Fruit fly (Drosophila melanogaster): ENCODE data around the gene RpL9.

RpL9 gene

DNA sequence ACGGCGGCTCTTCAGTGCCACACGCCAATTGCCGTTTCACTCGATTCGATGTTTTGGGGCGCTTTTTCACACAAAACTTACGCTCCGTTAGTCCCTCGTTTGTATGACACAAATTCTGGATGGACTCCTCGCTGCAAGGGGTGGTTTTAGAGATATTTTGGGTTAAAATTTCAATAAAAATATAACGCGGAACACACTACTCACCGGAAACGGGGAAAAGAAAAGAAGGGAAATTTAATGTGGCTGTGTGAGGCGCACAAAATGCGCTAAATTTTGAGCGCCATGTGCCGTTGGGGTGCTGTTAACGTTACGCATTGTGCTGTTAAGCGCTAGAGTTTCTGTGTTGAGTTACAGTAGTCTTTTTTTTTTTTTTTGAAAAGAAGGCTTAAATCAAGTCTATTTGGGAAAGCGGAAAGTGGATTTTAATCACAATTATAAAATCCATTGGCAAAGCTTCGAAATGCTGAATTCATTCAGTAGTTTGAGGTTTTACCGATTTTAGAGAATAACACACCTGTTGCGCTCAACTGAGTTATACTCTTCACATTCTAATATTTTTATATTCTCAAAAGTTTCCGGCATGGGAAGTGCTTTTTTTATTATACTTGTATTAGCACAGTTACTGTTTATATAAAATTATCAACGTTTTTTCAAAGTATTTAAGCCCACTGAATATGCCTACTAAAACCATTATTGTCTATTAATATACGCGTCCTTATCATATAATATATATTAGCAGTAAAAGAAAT lies at the start of gene RpL9 (continued):
- TF ChIP-seq Atf3 (GFP tag; optimal IDR thresholded peaks at IDR 0.05), result peak; percentile 15
- TF ChIP-seq danr (GFP tag; IDR thresholded peaks at IDR 0.05), result no peak
- TF ChIP-seq dpn (GFP tag; optimal IDR thresholded peaks at IDR 0.05), result peak in 1 of 2 experiments; percentile 71
- peak; percentile 73 for TF ChIP-seq Atf6 (GFP tag; IDR thresholded peaks at IDR 0.05)
- TF ChIP-seq so (GFP tag; IDR thresholded peaks at IDR 0.05), result no peak
- peak; percentile 57; the same call in 1 of the 2 replicates for TF ChIP-seq seq (GFP tag; IDR thresholded peaks at IDR 0.05)
- peak; percentile 25 for TF ChIP-seq tin (GFP tag; optimal IDR thresholded peaks at IDR 0.05)
- peak; percentile 83 for TF ChIP-seq CG1233 (GFP tag; optimal IDR thresholded peaks at IDR 0.05)
- peak; percentile 15 for TF ChIP-seq BEAF-32 (GFP tag; optimal IDR thresholded peaks at IDR 0.05)
- TF ChIP-seq CG17912 (GFP tag; optimal IDR thresholded peaks at IDR 0.05), result peak; percentile 91
- peak; percentile 68 for TF ChIP-seq org-1 (GFP tag; optimal IDR thresholded peaks at IDR 0.05)
- peak; percentile 63 for TF ChIP-seq CG12769 (tag; optimal IDR thresholded peaks at IDR 0.05)
- TF ChIP-seq CG11398 (GFP tag; optimal IDR thresholded peaks at IDR 0.05), result peak; percentile 70
- no peak for TF ChIP-seq CG42726 (GFP tag; IDR thresholded peaks at IDR 0.05; ENCODE audit: partially characterized antibody)
- no peak for TF ChIP-seq Hmx (GFP tag; optimal IDR thresholded peaks at IDR 0.05)
- TF ChIP-seq CG4282 (GFP tag; optimal IDR thresholded peaks at IDR 0.05), result no peak
- peak; percentile 90 for TF ChIP-seq dm (GFP tag; optimal IDR thresholded peaks at IDR 0.05)
- TF ChIP-seq ind (GFP tag; optimal IDR thresholded peaks at IDR 0.05), result peak; percentile 11
- TF ChIP-seq kay (GFP tag; optimal IDR thresholded peaks at IDR 0.05), result no peak
- no peak for TF ChIP-seq ham (GFP tag; IDR thresholded peaks at IDR 0.05)
- TF ChIP-seq sima (GFP tag; optimal IDR thresholded peaks at IDR 0.05), result peak; percentile 9
- peak; percentile 25; the same call in 1 of the 2 replicates for TF ChIP-seq cas (GFP tag; IDR thresholded peaks at IDR 0.05)
- TF ChIP-seq da (GFP tag; optimal IDR thresholded peaks at IDR 0.05), result peak; percentile 30
- peak; percentile 72 for TF ChIP-seq CG10267 (tag; optimal IDR thresholded peaks at IDR 0.05)
- TF ChIP-seq stc (GFP tag; IDR thresholded peaks at IDR 0.05), result peak; percentile 67
- peak; percentile 69 for TF ChIP-seq CG2116 (GFP tag; optimal IDR thresholded peaks at IDR 0.05)
- TF ChIP-seq Scr (GFP tag; IDR thresholded peaks at IDR 0.05; ENCODE audit: partially characterized antibody), result no peak
- peak; percentile 89 for TF ChIP-seq CG13296 (GFP tag; optimal IDR thresholded peaks at IDR 0.05)
- TF ChIP-seq CG10321 (GFP tag; IDR thresholded peaks at IDR 0.05), result peak; percentile 57; the same call in 1 of the 2 replicates
- peak; percentile 88 for TF ChIP-seq CG3281 (GFP tag; optimal IDR thresholded peaks at IDR 0.05)
- TF ChIP-seq Ssrp (tag; optimal IDR thresholded peaks at IDR 0.05), result no peak
- peak in 1 of 2 experiments; percentile 56 for TF ChIP-seq insv (GFP tag; optimal IDR thresholded peaks at IDR 0.05)
- peak; percentile 8 for TF ChIP-seq CG3163 (GFP tag; optimal IDR thresholded peaks at IDR 0.05)
- TF ChIP-seq HLHmδ (GFP tag; optimal IDR thresholded peaks at IDR 0.05), result peak; percentile 79
- peak; percentile 82 for TF ChIP-seq CG9727 (GFP tag; optimal IDR thresholded peaks at IDR 0.05)
- TF ChIP-seq trem (tag; optimal IDR thresholded peaks at IDR 0.05), result peak; percentile 39
- TF ChIP-seq CG8765 (GFP tag; IDR thresholded peaks at IDR 0.05), result no peak
- TF ChIP-seq Mrtf (GFP tag; IDR thresholded peaks at IDR 0.05), result no peak
- no peak for TF ChIP-seq CG30431 (GFP tag; optimal IDR thresholded peaks at IDR 0.05)
- peak; percentile 32 for TF ChIP-seq psq (GFP tag; optimal IDR thresholded peaks at IDR 0.05)
- peak; percentile 72 for TF ChIP-seq CG33557 (GFP tag; optimal IDR thresholded peaks at IDR 0.05)

Data from whole organism, embryonic.